Fruit fly (Drosophila melanogaster) Kc167 (cell line): Measurements from ENCODE around the gene Vha68-2.

Experiments used
- Sin3A ChIP-seq: fragments of >200 bp; optimal IDR thresholded peaks from 2 replicates; lab custom pipeline; 2018; ENCODE audit warnings: missing external identifiers
- h ChIP-seq: fragments of >200 bp; optimal IDR thresholded peaks from 3 replicates; lab custom pipeline; 2018; ENCODE audit warnings: missing external identifiers
- insv ChIP-seq: fragments of >200 bp; optimal IDR thresholded peaks from 3 replicates; lab custom pipeline; 2018; ENCODE audit warnings: missing external identifiers
- psq ChIP-seq: fragments of >200 bp; optimal IDR thresholded peaks from 2 replicates; lab custom pipeline; 2017; ENCODE audit warnings: missing external identifiers

dm6 chr2L:13014038-13014790 lies 40.1 kb downstream of the Vha68-2 start:
- no peak for TF ChIP-seq psq
- no peak for TF ChIP-seq insv (lab: Kevin White, UChicago)
- TF ChIP-seq Sin3A = no peak
- TF ChIP-seq h (lab: Kevin White, UChicago) = no peak
